Fruit fly (Drosophila melanogaster) whole organism, wandering third instar larva: ENCODE data around the gene RpS29.

ENCODE experiments used
- Abd-B ChIP-seq: fragments of >200 bp; optimal IDR thresholded peaks from 2 replicates; lab custom pipeline; 2017; ENCODE audit warnings: missing biosample characterization, missing genetic modification characterization
- CG32264 ChIP-seq: fragments of 200-800 bp; sonication (Bioruptor generic); optimal IDR thresholded peaks from 2 replicates; lab custom pipeline; 2016; ENCODE audit warnings: missing biosample characterization, missing genetic modification characterization
- CG9705 ChIP-seq: fragments of 200-800 bp; sonication (Bioruptor generic); optimal IDR thresholded peaks from 2 replicates; lab custom pipeline; 2018; ENCODE audit warnings: missing biosample characterization, mild to moderate bottlenecking, missing genetic modification characterization
- CrebA ChIP-seq: fragments of 200-800 bp; sonication (Bioruptor generic); optimal IDR thresholded peaks from 2 replicates; lab custom pipeline; 2016; ENCODE audit warnings: missing biosample characterization, mild to moderate bottlenecking, missing genetic modification characterization, borderline replicate concordance
- Dfd ChIP-seq: fragments of >200 bp; optimal IDR thresholded peaks from 2 replicates; lab custom pipeline; 2017; ENCODE audit warnings: missing biosample characterization, missing genetic modification characterization
- Dif ChIP-seq: fragments of 200-275, 200-300 bp; sonication (Bioruptor generic); optimal IDR thresholded peaks from 2 replicates; lab custom pipeline; 2018; ENCODE audit warnings: missing biosample characterization, missing genetic modification characterization; ENCODE audit not compliant: partially characterized antibody
- GATAd ChIP-seq: sonication (Bioruptor generic); optimal IDR thresholded peaks from 2 replicates; lab custom pipeline; 2016; ENCODE audit warnings: missing biosample characterization, missing genetic modification characterization
- HLH106 ChIP-seq: fragments of 200-800 bp; optimal IDR thresholded peaks from 3 replicates; lab custom pipeline; 2019; ENCODE audit warnings: missing biosample characterization, mild to moderate bottlenecking, missing genetic modification characterization, moderate library complexity
- Hnf4 ChIP-seq: fragments of 200-800 bp; sonication (Bioruptor generic); optimal IDR thresholded peaks from 2 replicates; lab custom pipeline; 2016; ENCODE audit warnings: missing biosample characterization, mild to moderate bottlenecking, missing genetic modification characterization
- Hr78 ChIP-seq: fragments of >200 bp; optimal IDR thresholded peaks from 2 replicates; lab custom pipeline; 2017; ENCODE audit warnings: missing biosample characterization, missing genetic modification characterization
- Hr83 ChIP-seq: fragments of 200-300 bp; sonication (Bioruptor generic); optimal IDR thresholded peaks from 2 replicates; lab custom pipeline; 2016; ENCODE audit warnings: missing biosample characterization, mild to moderate bottlenecking, missing genetic modification characterization, moderate library complexity; ENCODE audit not compliant: poor library complexity, severe bottlenecking
- Jra ChIP-seq: sonication (Bioruptor generic); optimal IDR thresholded peaks from 2 replicates; lab custom pipeline; 2016; ENCODE audit warnings: missing biosample characterization, missing genetic modification characterization
- Myc ChIP-seq: fragments of >200 bp; optimal IDR thresholded peaks from 2 replicates; lab custom pipeline; 2017
- N ChIP-seq: fragments of >200 bp; optimal IDR thresholded peaks from 2 replicates; lab custom pipeline; 2018; ENCODE audit warnings: missing biosample characterization, missing external identifiers, missing genetic modification characterization
- OdsH ChIP-seq: fragments of 200-800 bp; sonication (Bioruptor generic); optimal IDR thresholded peaks from 2 replicates; lab custom pipeline; 2016; ENCODE audit warnings: missing biosample characterization, mild to moderate bottlenecking, missing genetic modification characterization
- Rel ChIP-seq, 2 experiments: fragments of 200-800 bp; sonication (Bioruptor generic) in 1 of 2; optimal IDR thresholded peaks; 2 replicates in 1 of 2; 3 replicates in 1 of 2; lab custom pipeline; 2016 to 2019; ENCODE audit warnings: mild to moderate bottlenecking in 2 of 2, missing biosample characterization in 2 of 2, missing genetic modification characterization in 2 of 2, moderate library complexity in 1 of 2
- Sp1 ChIP-seq: fragments of 200-800 bp; sonication (Bioruptor generic); optimal IDR thresholded peaks from 3 replicates; lab custom pipeline; 2019; ENCODE audit warnings: missing biosample characterization, mild to moderate bottlenecking, missing genetic modification characterization, moderate library complexity
- Vsx2 ChIP-seq: fragments of 200-300, 225-300 bp; sonication (Bioruptor generic); optimal IDR thresholded peaks from 2 replicates; lab custom pipeline; 2018; ENCODE audit warnings: missing biosample characterization, missing genetic modification characterization; ENCODE audit not compliant: partially characterized antibody
- br ChIP-seq: fragments of 200-800 bp; sonication (Bioruptor generic); optimal IDR thresholded peaks from 2 replicates; lab custom pipeline; 2016; ENCODE audit warnings: missing biosample characterization, missing genetic modification characterization
- brk ChIP-seq: fragments of 200-800 bp; sonication (Bioruptor generic); optimal IDR thresholded peaks from 2 replicates; lab custom pipeline; 2016; ENCODE audit warnings: missing biosample characterization, mild to moderate bottlenecking, missing genetic modification characterization
- dl ChIP-seq, 2 experiments: fragments of 175-275, 200-275 bp in 1 of 2; fragments of 200-275 bp in 1 of 2; sonication (Bioruptor generic); optimal IDR thresholded peaks; lab custom pipeline; 2018; ENCODE audit warnings: mild to moderate bottlenecking in 2 of 2, missing biosample characterization in 2 of 2, missing genetic modification characterization in 2 of 2, moderate library complexity in 2 of 2; ENCODE audit not compliant: partially characterized antibody in 2 of 2, insufficient read depth in 1 of 2
- dmrt93B ChIP-seq: fragments of 200-800 bp; sonication (Bioruptor generic); optimal IDR thresholded peaks from 2 replicates; lab custom pipeline; 2018; ENCODE audit warnings: missing biosample characterization, mild to moderate bottlenecking, missing genetic modification characterization
- dsf ChIP-seq: sonication (Bioruptor generic); optimal IDR thresholded peaks from 2 replicates; lab custom pipeline; 2016; ENCODE audit warnings: missing biosample characterization, missing genetic modification characterization, borderline replicate concordance
- ey ChIP-seq: fragments of 200-800 bp; sonication (Bioruptor generic); optimal IDR thresholded peaks from 2 replicates; lab custom pipeline; 2016; ENCODE audit warnings: missing biosample characterization, missing genetic modification characterization
- foxo ChIP-seq, 2 experiments: fragments of 200-800 bp; sonication (Bioruptor generic); optimal IDR thresholded peaks; 2 replicates in 1 of 2; 3 replicates in 1 of 2; lab custom pipeline; 2016 to 2017; ENCODE audit warnings: missing biosample characterization in 2 of 2, missing genetic modification characterization in 2 of 2
- fru ChIP-seq: fragments of 200-800 bp; sonication (Bioruptor generic); optimal IDR thresholded peaks from 3 replicates; lab custom pipeline; 2016; ENCODE audit warnings: missing biosample characterization, mild to moderate bottlenecking, missing genetic modification characterization
- h ChIP-seq: fragments of 200-800 bp; sonication (Bioruptor generic); optimal IDR thresholded peaks from 3 replicates; lab custom pipeline; 2016; ENCODE audit warnings: missing biosample characterization, mild to moderate bottlenecking, missing genetic modification characterization
- jim ChIP-seq: fragments of 175-275, 200-325 bp; sonication (Bioruptor generic); optimal IDR thresholded peaks from 2 replicates; lab custom pipeline; 2016; ENCODE audit warnings: missing biosample characterization, mild to moderate bottlenecking, missing genetic modification characterization
- lola ChIP-seq: fragments of >200 bp; optimal IDR thresholded peaks from 2 replicates; lab custom pipeline; 2017; ENCODE audit warnings: missing biosample characterization, missing genetic modification characterization
- pan ChIP-seq: fragments of >200 bp; optimal IDR thresholded peaks from 2 replicates; lab custom pipeline; 2017
- psq ChIP-seq: fragments of 200-800 bp; sonication (Bioruptor generic); optimal IDR thresholded peaks from 3 replicates; lab custom pipeline; 2017; ENCODE audit warnings: missing biosample characterization, mild to moderate bottlenecking, missing genetic modification characterization, moderate library complexity
- rgr ChIP-seq: fragments of 200-800 bp; sonication (Bioruptor generic); optimal IDR thresholded peaks from 3 replicates; lab custom pipeline; 2016; ENCODE audit warnings: missing biosample characterization, mild to moderate bottlenecking, missing genetic modification characterization
- sage ChIP-seq: fragments of 200-800 bp; sonication (Bioruptor generic); optimal IDR thresholded peaks from 2 replicates; lab custom pipeline; 2016; ENCODE audit warnings: missing biosample characterization, mild to moderate bottlenecking, missing genetic modification characterization
- sv ChIP-seq: fragments of 200-800 bp; sonication (Bioruptor generic); optimal IDR thresholded peaks from 3 replicates; lab custom pipeline; 2016; ENCODE audit warnings: missing biosample characterization, missing genetic modification characterization
- tai ChIP-seq: sonication (Bioruptor generic); optimal IDR thresholded peaks from 2 replicates; lab custom pipeline; 2016; ENCODE audit warnings: missing biosample characterization, missing genetic modification characterization
- usp ChIP-seq: fragments of >200 bp; optimal IDR thresholded peaks from 2 replicates; lab custom pipeline; 2017; ENCODE audit warnings: missing biosample characterization, missing genetic modification characterization
- woc ChIP-seq: sonication (Bioruptor generic); optimal IDR thresholded peaks from 2 replicates; lab custom pipeline; 2016; ENCODE audit warnings: missing biosample characterization, mild to moderate bottlenecking, missing genetic modification characterization

Gene RpS29

DNA sequence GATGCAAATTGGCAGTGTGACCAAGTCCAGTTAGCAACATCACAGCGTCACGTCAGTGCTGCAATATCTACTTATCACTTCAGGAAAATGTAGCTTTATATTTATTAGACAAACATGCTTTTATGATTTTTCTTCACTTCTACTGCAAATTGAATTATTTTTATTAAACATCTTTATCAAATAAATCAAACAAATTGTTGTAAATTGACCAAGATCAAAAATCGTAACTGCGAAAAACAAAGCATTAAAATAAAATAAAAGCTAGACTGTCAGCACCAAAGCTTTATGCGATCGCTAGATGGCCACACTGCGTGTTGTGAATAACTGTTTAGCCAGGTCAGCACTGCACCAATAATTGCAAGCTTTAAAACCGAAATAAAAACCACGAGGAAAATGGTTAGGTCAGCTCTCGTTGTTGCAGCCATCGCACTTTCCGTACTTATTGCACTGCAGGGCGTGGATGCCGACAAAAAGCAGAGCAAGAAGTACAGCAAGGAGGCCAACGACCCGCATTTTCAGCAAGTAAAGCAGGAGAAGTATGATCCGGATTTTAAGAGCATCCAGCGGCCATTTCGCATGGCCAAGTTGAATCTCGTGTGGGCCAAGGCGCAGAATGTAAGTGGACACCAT lies 13.4 kb downstream of the RpS29 start, which contains the start of the genes CG12945 and CG8507:
Gene CG12945 (minus strand): TSS at position 45 of the 630 bp plus-strand sequence.
Gene CG8507 (plus strand): TSS at position 307 of the 630 bp plus-strand sequence.
- TF ChIP-seq Hnf4 = no peak
- TF ChIP-seq CG9705 (GFP tag; lab: Kevin White, UChicago) = peak; percentile 52
- TF ChIP-seq psq = peak; percentile 48
- peak; percentile 91 for TF ChIP-seq woc (GFP tag; lab: Kevin White, UChicago)
- TF ChIP-seq Myc = peak; percentile 92
- TF ChIP-seq br (GFP tag; lab: Kevin White, UChicago) = peak; percentile 32
- no peak for TF ChIP-seq Hr78
- peak; percentile 23 for TF ChIP-seq OdsH (GFP tag; lab: Kevin White, UChicago)
- TF ChIP-seq Abd-B (GFP tag; lab: Kevin White, UChicago) = no peak
- TF ChIP-seq HLH106 (tag; lab: Kevin White, UChicago) = peak; percentile 76
- peak; percentile 46 for TF ChIP-seq ey (GFP tag; lab: Kevin White, UChicago)
- TF ChIP-seq sv (GFP tag; lab: Kevin White, UChicago) = peak; percentile 43
- no peak for TF ChIP-seq Hr83
- TF ChIP-seq h (GFP tag; lab: Kevin White, UChicago) = peak; percentile 65
- TF ChIP-seq Jra = peak; percentile 37
- TF ChIP-seq pan (lab: Kevin White, UChicago) = no peak
- no peak for TF ChIP-seq Rel (GFP tag; optimal IDR thresholded peaks at IDR 0.05; lab: Kevin White, UChicago)
- peak; percentile 94 for TF ChIP-seq Rel (tag; optimal IDR thresholded peaks at IDR 0.05; lab: Kevin White, UChicago)
- no peak for TF ChIP-seq dsf (GFP tag; lab: Kevin White, UChicago)
- TF ChIP-seq jim (GFP tag; lab: Kevin White, UChicago) = no peak
- no peak for TF ChIP-seq CrebA (GFP tag; lab: Kevin White, UChicago)
- TF ChIP-seq foxo (GFP tag; optimal IDR thresholded peaks at IDR 0.05; lab: Kevin White, UChicago) = peak in 1 of 2 experiments; percentile 68
- TF ChIP-seq Sp1 = peak; percentile 68

DNA sequence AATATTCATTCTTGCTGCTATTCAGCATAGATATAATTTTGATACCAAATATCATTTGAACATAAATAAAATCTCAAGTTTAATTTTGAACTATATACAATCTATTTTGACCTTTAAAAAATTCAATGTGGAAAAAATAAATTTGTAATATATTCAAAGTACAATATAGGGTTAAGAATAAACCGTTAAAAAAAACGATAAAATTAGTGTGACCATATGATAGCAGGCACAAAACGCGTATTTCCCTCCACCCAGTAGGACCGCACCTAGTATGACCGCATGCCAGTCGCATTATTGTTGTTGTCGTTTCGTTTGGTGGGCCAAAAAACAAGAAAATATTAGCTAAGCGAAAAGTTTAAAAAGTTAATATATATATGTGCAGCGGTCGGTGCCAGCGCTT lies 15.2 kb downstream of the RpS29 start, which contains the start of gene CG8516:
Gene CG8516 (plus strand): TSS at position 278 of the 400 bp plus-strand sequence.
- no peak for TF ChIP-seq GATAd (GFP tag; lab: Kevin White, UChicago)
- TF ChIP-seq Hr78 = no peak
- no peak for TF ChIP-seq CG32264
- no peak for TF ChIP-seq Vsx2 (GFP tag; lab: Kevin White, UChicago)
- TF ChIP-seq usp (GFP tag; lab: Kevin White, UChicago) = no peak
- peak; percentile 19 for TF ChIP-seq HLH106 (tag; lab: Kevin White, UChicago)
- TF ChIP-seq h (GFP tag; lab: Kevin White, UChicago) = peak; percentile 29
- no peak for TF ChIP-seq dl (GFP tag; optimal IDR thresholded peaks at IDR 0.05; lab: Kevin White, UChicago; ENCODE audit: insufficient read depth in 1 of 2, partially characterized antibody in 2 of 2)
- TF ChIP-seq Rel (GFP tag; optimal IDR thresholded peaks at IDR 0.05; lab: Kevin White, UChicago) = no peak
- TF ChIP-seq Rel (tag; optimal IDR thresholded peaks at IDR 0.05; lab: Kevin White, UChicago) = peak; percentile 41
- no peak for TF ChIP-seq Dif
- no peak for TF ChIP-seq lola
- peak; percentile 11 for TF ChIP-seq Sp1
- TF ChIP-seq OdsH (GFP tag; lab: Kevin White, UChicago) = no peak
- no peak for TF ChIP-seq CG9705 (GFP tag; lab: Kevin White, UChicago)
- no peak for TF ChIP-seq Hnf4
- TF ChIP-seq Myc = no peak
- TF ChIP-seq sv (GFP tag; lab: Kevin White, UChicago) = peak; percentile 11
- no peak for TF ChIP-seq N (GFP tag; lab: Kevin White, UChicago)
- no peak for TF ChIP-seq rgr
- peak; percentile 24 for TF ChIP-seq woc (GFP tag; lab: Kevin White, UChicago)
- no peak for TF ChIP-seq sage (GFP tag; lab: Kevin White, UChicago)
- peak in 1 of 2 experiments; percentile 29 for TF ChIP-seq foxo (GFP tag; optimal IDR thresholded peaks at IDR 0.05; lab: Kevin White, UChicago)

DNA sequence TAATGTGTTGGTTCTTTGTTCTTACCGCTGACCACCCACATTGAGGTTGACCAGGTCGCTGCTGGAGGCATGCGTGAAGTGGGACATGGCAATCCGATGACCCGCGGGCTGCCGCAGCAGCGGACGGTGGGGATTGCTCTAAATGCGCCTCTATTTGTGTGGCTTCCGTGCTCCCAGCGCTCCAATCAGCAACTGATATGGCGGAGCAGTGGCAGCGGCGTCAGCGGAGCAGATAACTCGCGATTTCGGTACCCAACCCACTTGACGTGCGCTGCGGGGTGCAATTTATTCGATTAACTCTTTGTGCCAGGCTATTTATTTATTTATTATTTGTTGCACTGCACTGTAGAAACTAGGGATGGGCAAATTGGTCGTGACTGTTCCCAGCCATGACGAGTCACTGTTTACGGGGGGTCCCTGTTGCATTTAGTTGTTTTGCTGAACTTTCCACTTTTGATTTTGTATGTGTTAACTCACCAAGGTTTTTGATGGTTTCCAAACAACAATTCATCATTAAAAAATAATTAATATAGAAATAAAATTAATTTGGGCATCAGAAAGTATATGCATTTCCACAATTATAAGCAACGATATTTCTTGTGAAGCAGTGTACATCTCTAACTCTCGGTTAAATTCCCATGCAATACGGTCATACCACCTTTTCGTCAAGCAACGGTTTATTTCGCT lies 22.9 kb downstream of the RpS29 start, which contains the start of the genes CG9467 and CG8526:
Gene CG9467 (minus strand): TSS at position 383 of the 687 bp plus-strand sequence.
Gene CG8526 (plus strand): TSS at position 637 of the 687 bp plus-strand sequence.
- peak; percentile 24 for TF ChIP-seq Jra
- TF ChIP-seq brk (GFP tag; lab: Kevin White, UChicago) = no peak
- no peak for TF ChIP-seq CG32264
- peak; percentile 60 for TF ChIP-seq CG9705 (GFP tag; lab: Kevin White, UChicago)
- TF ChIP-seq Vsx2 (GFP tag; lab: Kevin White, UChicago) = no peak
- no peak for TF ChIP-seq dsf (GFP tag; lab: Kevin White, UChicago)
- TF ChIP-seq psq = peak; percentile 38
- TF ChIP-seq Dif = no peak
- TF ChIP-seq Dfd (GFP tag; lab: Kevin White, UChicago) = no peak
- TF ChIP-seq tai (GFP tag; lab: Kevin White, UChicago) = no peak
- TF ChIP-seq Sp1 = peak; percentile 59
- TF ChIP-seq Hnf4 = no peak
- peak; percentile 55 for TF ChIP-seq Myc
- TF ChIP-seq dmrt93B = no peak
- TF ChIP-seq ey (GFP tag; lab: Kevin White, UChicago) = peak; percentile 57
- TF ChIP-seq woc (GFP tag; lab: Kevin White, UChicago) = peak; percentile 82
- no peak for TF ChIP-seq CrebA (GFP tag; lab: Kevin White, UChicago)
- peak; percentile 56 for TF ChIP-seq sv (GFP tag; lab: Kevin White, UChicago)
- peak; percentile 82 for TF ChIP-seq HLH106 (tag; lab: Kevin White, UChicago)
- TF ChIP-seq h (GFP tag; lab: Kevin White, UChicago) = peak; percentile 69
- peak; percentile 54 for TF ChIP-seq OdsH (GFP tag; lab: Kevin White, UChicago)
- no peak for TF ChIP-seq N (GFP tag; lab: Kevin White, UChicago)
- no peak for TF ChIP-seq Hr83
- TF ChIP-seq lola = no peak
- no peak for TF ChIP-seq sage (GFP tag; lab: Kevin White, UChicago)
- TF ChIP-seq rgr = peak; percentile 74
- TF ChIP-seq foxo (GFP tag; optimal IDR thresholded peaks at IDR 0.05; lab: Kevin White, UChicago) = peak in 1 of 2 experiments; percentile 79
- TF ChIP-seq Abd-B (GFP tag; lab: Kevin White, UChicago) = no peak
- no peak for TF ChIP-seq jim (GFP tag; lab: Kevin White, UChicago)
- peak; percentile 55 for TF ChIP-seq fru (GFP tag; lab: Kevin White, UChicago)
- TF ChIP-seq GATAd (GFP tag; lab: Kevin White, UChicago) = no peak
